Worm (Caenorhabditis elegans): ENCODE data around the gene fsn-1.

DNA sequence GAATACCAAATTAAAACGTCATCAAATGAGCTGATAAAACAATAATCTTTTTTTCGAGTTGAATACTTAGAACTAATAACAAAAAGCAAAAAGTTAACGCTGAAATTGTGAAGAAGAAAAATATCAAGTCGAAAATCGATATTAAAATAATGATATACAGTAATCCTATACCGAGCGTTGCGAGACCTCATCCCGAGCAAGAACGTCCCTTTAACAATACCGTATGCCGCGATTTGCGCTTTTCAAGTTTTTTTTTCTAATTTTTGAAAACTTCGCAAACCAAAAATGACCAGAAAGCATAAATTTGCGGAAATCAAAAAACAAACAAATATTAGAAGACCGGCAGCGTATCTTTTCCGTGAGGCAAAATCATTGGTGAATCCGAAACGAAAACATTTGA lies 46.1 kb upstream of the fsn-1 start, which contains the start of gene F26F4.5:
- TF ChIP-seq ceh-82 (tag; optimal IDR thresholded peaks at IDR 0.05): no peak
- no peak for TF ChIP-seq lin-39 (tag; optimal IDR thresholded peaks at IDR 0.05)
- TF ChIP-seq ztf-4 (tag; optimal IDR thresholded peaks at IDR 0.05): no peak
- no peak for TF ChIP-seq dmd-4 (tag; optimal IDR thresholded peaks at IDR 0.05)
- no peak for TF ChIP-seq elt-1 (tag; optimal IDR thresholded peaks at IDR 0.05)
- TF ChIP-seq nhr-11 (tag; optimal IDR thresholded peaks at IDR 0.05): no peak
- no peak for TF ChIP-seq R02D3.7 (tag; optimal IDR thresholded peaks at IDR 0.05)
- no peak for TF ChIP-seq unc-62 (GFP tag; optimal IDR thresholded peaks at IDR 0.05)
- no peak for TF ChIP-seq egl-27 (tag; optimal IDR thresholded peaks at IDR 0.05)
- no peak for TF ChIP-seq nhr-6 (tag; optimal IDR thresholded peaks at IDR 0.05)
- TF ChIP-seq alr-1 (tag; optimal IDR thresholded peaks at IDR 0.05): no peak
- TF ChIP-seq unc-55 (GFP tag; optimal IDR thresholded peaks at IDR 0.05): no peak
- no peak for TF ChIP-seq lsy-2 (tag; optimal IDR thresholded peaks at IDR 0.05)
- TF ChIP-seq lin-11 (tag; optimal IDR thresholded peaks at IDR 0.05): no peak
